Fruit fly (Drosophila melanogaster) ovary, adult (tissue): ENCODE results near the gene CG13054.

ENCODE experiments used
- CG17801 ChIP-seq: fragments of 200-800 bp; optimal IDR thresholded peaks from 2 replicates; lab custom pipeline; 2019; ENCODE audit warnings: missing biosample characterization, mild to moderate bottlenecking, missing genetic modification characterization, moderate library complexity; ENCODE audit not compliant: partially characterized antibody

CG13054 gene

dm6 chr3L:16211156-16211935 is 45.6 kb downstream of the CG13054 start:
- TF ChIP-seq CG17801 (GFP tag; lab: Kevin White, UChicago): no peak

dm6 chr3L:16209641-16210040 is 47.4 kb downstream of the CG13054 start:
- TF ChIP-seq CG17801 (GFP tag; lab: Kevin White, UChicago): no peak

dm6 chr3L:16208839-16209612 is 48.0 kb downstream of the CG13054 start:
- TF ChIP-seq CG17801 (GFP tag; lab: Kevin White, UChicago): no peak

dm6 chr3L:16208053-16208838 is 48.7 kb downstream of the CG13054 start:
- no peak for TF ChIP-seq CG17801 (GFP tag; lab: Kevin White, UChicago)
